Comparison of ENCODE assay signal across 2 fruit fly cellular contexts in the genomic region with DNA sequence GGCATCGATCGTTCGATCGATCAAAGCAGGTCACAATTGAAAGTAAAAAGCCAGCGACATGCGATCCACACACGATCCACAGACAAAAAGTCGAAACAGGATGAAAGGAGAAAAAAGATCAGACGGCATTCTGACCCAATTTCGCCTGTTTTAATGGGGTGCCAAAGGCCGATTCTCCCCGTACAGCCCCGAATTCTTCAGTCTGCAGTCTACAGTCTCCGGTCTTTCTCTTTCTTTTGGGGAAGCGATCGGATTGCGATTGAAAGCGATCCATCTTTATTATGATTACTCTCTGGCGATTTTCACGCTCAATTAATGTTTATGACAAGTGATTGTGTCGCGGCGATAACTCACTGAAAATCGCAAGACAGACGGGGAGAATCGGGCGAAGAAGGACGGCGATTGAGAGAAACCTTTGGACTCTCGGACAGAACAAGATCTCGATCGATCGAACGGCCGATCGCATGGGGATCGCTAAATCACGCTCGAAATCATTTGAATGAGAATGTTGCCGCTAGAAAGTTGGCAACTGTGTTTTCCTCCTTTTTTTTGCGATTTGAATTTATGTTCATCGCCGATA.
A peak's percentile ranks its signal among the peaks of the same experiment; 100 is the strongest.
TF ChIP-seq lines count a peak whose summit lies in the region.

No protein-coding gene starts in this region.

TF ChIP-seq in whole organism, embryonic, 481 proteins besides CTCF, POLR2A, EP300 and RAD21 (continued from another document):
- TF ChIP-seq Poxn (GFP tag; IDR thresholded peaks at IDR 0.05; lab: Robert Waterston, UW), result no peak

TF ChIP-seq in whole organism, prepupa, 60 proteins besides CTCF, POLR2A, EP300 and RAD21 (continued from another document):
- TF ChIP-seq Hr4 (GFP tag; optimal IDR thresholded peaks at IDR 0.05; lab: Kevin White, UChicago) (no peak), CG6792 (GFP tag; optimal IDR thresholded peaks at IDR 0.05; lab: Kevin White, UChicago) (no peak), Ets21C (GFP tag; optimal IDR thresholded peaks at IDR 0.05; lab: Kevin White, UChicago) (no peak), CG11762 (GFP tag; optimal IDR thresholded peaks at IDR 0.05; lab: Kevin White, UChicago; ENCODE audit: insufficient read depth) (no peak), CG6276 (GFP tag; optimal IDR thresholded peaks at IDR 0.05; lab: Kevin White, UChicago) (peak; percentile 62), Eip75B (GFP tag; optimal IDR thresholded peaks at IDR 0.05; lab: Kevin White, UChicago) (no peak), CG31627 (GFP tag; optimal IDR thresholded peaks at IDR 0.05; lab: Kevin White, UChicago) (no peak), dsx (GFP tag; optimal IDR thresholded peaks at IDR 0.05; lab: Kevin White, UChicago; ENCODE audit: poor library complexity, severe bottlenecking) (no peak), Sox14 (GFP tag; optimal IDR thresholded peaks at IDR 0.05; lab: Kevin White, UChicago) (no peak), Hr39 (GFP tag; optimal IDR thresholded peaks at IDR 0.05; lab: Kevin White, UChicago) (no peak), CG9139 (GFP tag; optimal IDR thresholded peaks at IDR 0.05; lab: Kevin White, UChicago) (peak; percentile 47), ss (GFP tag; optimal IDR thresholded peaks at IDR 0.05; lab: Kevin White, UChicago) (peak; percentile 10 to 61), CG10631 (GFP tag; optimal IDR thresholded peaks at IDR 0.05; lab: Kevin White, UChicago) (no peak), salr (GFP tag; optimal IDR thresholded peaks at IDR 0.05; lab: Kevin White, UChicago) (peak in 1 of 2 experiments; percentile 14), dac (GFP tag; optimal IDR thresholded peaks at IDR 0.05; lab: Kevin White, UChicago) (no peak), CG6808 (GFP tag; optimal IDR thresholded peaks at IDR 0.05; lab: Kevin White, UChicago) (peak; percentile 55), Sox15 (GFP tag; optimal IDR thresholded peaks at IDR 0.05; lab: Kevin White, UChicago) (no peak), CG6163 (GFP tag; IDR thresholded peaks at IDR 0.05; lab: Robert Waterston, UW) (peak; percentile 38; the same call in 2 of the 3 replicates), CG32006 (GFP tag; optimal IDR thresholded peaks at IDR 0.05; lab: Kevin White, UChicago) (no peak), CG3032 (tag; optimal IDR thresholded peaks at IDR 0.05; lab: Kevin White, UChicago) (peak; percentile 12), pdm3 (GFP tag; optimal IDR thresholded peaks at IDR 0.05; lab: Kevin White, UChicago) (no peak), Lpt (GFP tag; optimal IDR thresholded peaks at IDR 0.05; lab: Kevin White, UChicago) (no peak), Met (GFP tag; optimal IDR thresholded peaks at IDR 0.05; lab: Kevin White, UChicago) (no peak), CG6854 (GFP tag; optimal IDR thresholded peaks at IDR 0.05; lab: Kevin White, UChicago) (peak; percentile 14), Gug (GFP tag; IDR thresholded peaks at IDR 0.05; lab: Robert Waterston, UW) (no peak), achi (GFP tag; optimal IDR thresholded peaks at IDR 0.05; lab: Kevin White, UChicago) (no peak), cyc (GFP tag; optimal IDR thresholded peaks at IDR 0.05; lab: Kevin White, UChicago) (no peak), CG8119 (GFP tag; IDR thresholded peaks at IDR 0.05; lab: Robert Waterston, UW) (0 out of 3 replicates have a peak, but pooled peaks have one; percentile 24), Blimp-1 (GFP tag; optimal IDR thresholded peaks at IDR 0.05; lab: Kevin White, UChicago) (peak; percentile 64), CG7368 (GFP tag; optimal IDR thresholded peaks at IDR 0.05; lab: Kevin White, UChicago) (peak; percentile 1), Eip78C (GFP tag; lab: Kevin White, UChicago) (peak; percentile 33), fd59A (GFP tag; optimal IDR thresholded peaks at IDR 0.05; lab: Kevin White, UChicago) (no peak), vri (GFP tag; optimal IDR thresholded peaks at IDR 0.05; lab: Kevin White, UChicago) (no peak), CG8632 (GFP tag; optimal IDR thresholded peaks at IDR 0.05; lab: Kevin White, UChicago) (no peak), CG4318 (GFP tag; optimal IDR thresholded peaks at IDR 0.05; lab: Kevin White, UChicago) (no peak), CG10669 (GFP tag; optimal IDR thresholded peaks at IDR 0.05; lab: Kevin White, UChicago) (peak; percentile 34), fkh (GFP tag; optimal IDR thresholded peaks at IDR 0.05; lab: Kevin White, UChicago) (no peak)
